Fruit fly (Drosophila melanogaster): ENCODE measurements around the gene CG10472.

The CG10472 gene

DNA sequence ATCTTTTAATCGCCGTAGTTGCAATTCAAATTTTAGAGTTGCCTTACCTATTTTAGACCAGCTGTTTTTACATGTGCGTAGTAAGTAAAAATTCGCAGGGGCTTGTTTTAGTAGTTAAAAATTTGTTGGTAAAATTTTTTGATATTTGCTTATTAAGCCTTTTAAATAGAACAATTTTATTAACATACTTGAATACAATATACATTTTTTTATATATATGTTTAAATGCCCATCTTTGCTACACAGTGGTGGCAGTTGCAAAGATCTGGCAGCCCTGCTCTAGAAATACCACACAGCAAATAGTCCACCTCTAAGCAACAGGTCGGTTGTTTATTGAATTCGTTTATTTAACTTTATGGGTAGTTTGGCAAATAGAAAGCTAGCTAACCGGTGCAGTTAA, 32.0 kb upstream of the CG10472 start, which contains the start of the genes CG10467 and loj (continued):
- peak; percentile 91 for TF ChIP-seq HHEX (GFP tag; optimal IDR thresholded peaks at IDR 0.05)
- peak; percentile 63 for TF ChIP-seq pzg (GFP tag; optimal IDR thresholded peaks at IDR 0.05)
- TF ChIP-seq NC2β (GFP tag; optimal IDR thresholded peaks at IDR 0.05): peak; percentile 65
- peak; percentile 96 for TF ChIP-seq sug (tag; optimal IDR thresholded peaks at IDR 0.05)
- peak; percentile 97 for TF ChIP-seq PHDP (tag; optimal IDR thresholded peaks at IDR 0.05)
- peak; percentile 84 for TF ChIP-seq Dip3 (GFP tag; optimal IDR thresholded peaks at IDR 0.05)
- TF ChIP-seq CG7556 (GFP tag; optimal IDR thresholded peaks at IDR 0.05): peak; percentile 90
- peak; percentile 97 for TF ChIP-seq tgo (GFP tag; IDR thresholded peaks at IDR 0.05)
- TF ChIP-seq Fer1 (GFP tag; optimal IDR thresholded peaks at IDR 0.05): peak; percentile 90
- peak; percentile 80 to 98 for TF ChIP-seq dpn (GFP tag; optimal IDR thresholded peaks at IDR 0.05)
- peak; percentile 96 for TF ChIP-seq CG17829 (tag; optimal IDR thresholded peaks at IDR 0.05)
- peak; percentile 81 for TF ChIP-seq Camta (GFP tag; optimal IDR thresholded peaks at IDR 0.05)
- peak; percentile 61 for TF ChIP-seq Elba2 (GFP tag; optimal IDR thresholded peaks at IDR 0.05)
- peak; percentile 75 for TF ChIP-seq CG34376 (GFP tag; optimal IDR thresholded peaks at IDR 0.05)
- peak; percentile 61 for TF ChIP-seq Hey (tag; optimal IDR thresholded peaks at IDR 0.05)
- peak; percentile 56 for TF ChIP-seq ab (GFP tag; optimal IDR thresholded peaks at IDR 0.05)
- peak; percentile 87 for TF ChIP-seq zfh2 (GFP tag; optimal IDR thresholded peaks at IDR 0.05)
- peak; percentile 97 for TF ChIP-seq ken (GFP tag; IDR thresholded peaks at IDR 0.05)
- TF ChIP-seq Nf-YB (GFP tag; optimal IDR thresholded peaks at IDR 0.05): peak; percentile 82
- peak; percentile 65 for TF ChIP-seq CG1792 (GFP tag; optimal IDR thresholded peaks at IDR 0.05)
- TF ChIP-seq HmgZ (tag; optimal IDR thresholded peaks at IDR 0.05): peak; percentile 94
- peak; percentile 53; the same call in 1 of the 3 replicates for TF ChIP-seq CG34224 (GFP tag; IDR thresholded peaks at IDR 0.05; ENCODE audit: partially characterized antibody)
- peak; percentile 98 for TF ChIP-seq CG13424 (tag; optimal IDR thresholded peaks at IDR 0.05)
- peak; percentile 50; the same call in 2 of the 3 replicates for TF ChIP-seq Doc3 (GFP tag; IDR thresholded peaks at IDR 0.05; ENCODE audit: partially characterized antibody)
- no peak for TF ChIP-seq pros (GFP tag; optimal IDR thresholded peaks at IDR 0.05)
- TF ChIP-seq lilli (GFP tag; optimal IDR thresholded peaks at IDR 0.05): peak; percentile 95
- peak; percentile 80 for TF ChIP-seq BtbVII (GFP tag; optimal IDR thresholded peaks at IDR 0.05)
- TF ChIP-seq ftz-f1 (GFP tag; optimal IDR thresholded peaks at IDR 0.05): no peak
- no peak for TF ChIP-seq Trl (optimal IDR thresholded peaks at IDR 0.05)
- TF ChIP-seq Trl (GFP tag; optimal IDR thresholded peaks at IDR 0.05): peak; percentile 76
- TF ChIP-seq CG17361 (GFP tag; IDR thresholded peaks at IDR 0.05): peak; percentile 93
- TF ChIP-seq CG3065 (GFP tag; optimal IDR thresholded peaks at IDR 0.05): peak; percentile 90
- TF ChIP-seq cad (GFP tag; optimal IDR thresholded peaks at IDR 0.05): no peak
- peak; percentile 73 for TF ChIP-seq Antp (GFP tag; optimal IDR thresholded peaks at IDR 0.05)
- peak; percentile 63 for TF ChIP-seq CG2129 (GFP tag; IDR thresholded peaks at IDR 0.05; ENCODE audit: partially characterized antibody)
- TF ChIP-seq pum (GFP tag; optimal IDR thresholded peaks at IDR 0.05): peak; percentile 83
- TF ChIP-seq stc (GFP tag; IDR thresholded peaks at IDR 0.05): peak; percentile 91
- TF ChIP-seq gro (GFP tag; optimal IDR thresholded peaks at IDR 0.05): peak; percentile 71
- peak; percentile 67 for TF ChIP-seq CG8359 (GFP tag; optimal IDR thresholded peaks at IDR 0.05; ENCODE audit: borderline replicate concordance)
- TF ChIP-seq zen (tag; optimal IDR thresholded peaks at IDR 0.05): peak; percentile 98
- TF ChIP-seq Scr (GFP tag; IDR thresholded peaks at IDR 0.05; ENCODE audit: partially characterized antibody): peak; percentile 84
- TF ChIP-seq prd (optimal IDR thresholded peaks at IDR 0.05): no peak
- peak; percentile 99 for TF ChIP-seq prd (GFP tag; IDR thresholded peaks at IDR 0.05)
- peak; percentile 75 to 90 for TF ChIP-seq Pdp1 (GFP tag; optimal IDR thresholded peaks at IDR 0.05)
- TF ChIP-seq CG12942 (GFP tag; optimal IDR thresholded peaks at IDR 0.05): peak; percentile 98
- peak; percentile 34 for TF ChIP-seq repo (GFP tag; optimal IDR thresholded peaks at IDR 0.05)
- TF ChIP-seq dimm (GFP tag; IDR thresholded peaks at IDR 0.05): peak; percentile 91
- peak; percentile 91 for TF ChIP-seq Mad (GFP tag; optimal IDR thresholded peaks at IDR 0.05)
- TF ChIP-seq oc (tag; optimal IDR thresholded peaks at IDR 0.05): peak; percentile 94
- TF ChIP-seq CTCF (GFP tag; optimal IDR thresholded peaks at IDR 0.05): peak; percentile 30
- TF ChIP-seq gem (tag; optimal IDR thresholded peaks at IDR 0.05): peak; percentile 98
- TF ChIP-seq Doc2 (GFP tag; IDR thresholded peaks at IDR 0.05): peak; percentile 88

Measured in whole organism, embryonic.